Worm (Caenorhabditis elegans) whole organism, L3 larva: ENCODE data around the gene gphr-1.

Experiments used
- R02D3.7 ChIP-seq: fragments of 150-350 bp; optimal IDR thresholded peaks from 2 replicates; lab custom pipeline; 2014; ENCODE audit warnings: missing biosample characterization, missing genetic modification characterization
- aly-2 ChIP-seq: fragments of 150-350 bp; optimal IDR thresholded peaks from 2 replicates; lab custom pipeline; 2014; ENCODE audit warnings: missing biosample characterization, missing genetic modification characterization
- ama-1 ChIP-seq: fragments of 150-350 bp; optimal IDR thresholded peaks from 2 replicates; lab custom pipeline; 2018
- ceh-16 ChIP-seq: sonication (generic microtip); optimal IDR thresholded peaks from 2 replicates; lab custom pipeline; 2017; ENCODE audit warnings: missing biosample characterization, missing genetic modification characterization
- ceh-9 ChIP-seq: sonication (generic microtip); optimal IDR thresholded peaks from 2 replicates; lab custom pipeline; 2018; ENCODE audit warnings: missing biosample characterization, missing genetic modification characterization
- elt-1 ChIP-seq: fragments of 150-350 bp; optimal IDR thresholded peaks from 2 replicates; lab custom pipeline; 2014; ENCODE audit warnings: missing biosample characterization, missing genetic modification characterization
- elt-3 ChIP-seq, 3 experiments: fragments of 150-350 bp in 1 of 3; sonication (generic microtip) in 2 of 3; optimal IDR thresholded peaks; 2 replicates in 2 of 3; 4 replicates in 1 of 3; lab custom pipeline; 2014 to 2017; ENCODE audit warnings: missing biosample characterization in 3 of 3, missing genetic modification characterization in 3 of 3
- fkh-10 ChIP-seq: sonication (generic microtip); optimal IDR thresholded peaks from 2 replicates; lab custom pipeline; 2017; ENCODE audit warnings: missing biosample characterization, missing genetic modification reagents, missing genetic modification characterization
- fos-1 ChIP-seq: fragments of 150-350 bp; optimal IDR thresholded peaks from 2 replicates; lab custom pipeline; 2014; ENCODE audit warnings: missing biosample characterization, missing genetic modification characterization
- nhr-67 ChIP-seq: fragments of 150-350 bp; optimal IDR thresholded peaks from 2 replicates; lab custom pipeline; 2014; ENCODE audit warnings: missing biosample characterization, missing genetic modification characterization
- tbx-2 ChIP-seq: sonication (generic microtip); optimal IDR thresholded peaks from 2 replicates; lab custom pipeline; 2016; ENCODE audit warnings: mild to moderate bottlenecking, missing genetic modification characterization, missing compliant biosample characterization
- ztf-4 ChIP-seq: fragments of 150-350 bp; optimal IDR thresholded peaks from 2 replicates; lab custom pipeline; 2014; ENCODE audit warnings: missing biosample characterization, missing genetic modification characterization

ce11 chrIII:12182919-12183318 lies 35.9 kb upstream of the gphr-1 start, which contains the start of gene Y75B8A.10:
- TF ChIP-seq elt-3 (tag; optimal IDR thresholded peaks at IDR 0.05; lab: Kevin White, UChicago) (no peak), ceh-16 (tag; lab: Kevin White, UChicago) (no peak), ceh-9 (tag; lab: Kevin White, UChicago) (no peak), elt-1 (tag; lab: Kevin White, UChicago) (no peak), fkh-10 (no peak), nhr-67 (no peak), ama-1 (lab: Kevin White, UChicago) (no peak), fos-1 (tag; lab: Kevin White, UChicago) (no peak), ztf-4 (tag; lab: Kevin White, UChicago) (no peak), R02D3.7 (tag; lab: Kevin White, UChicago) (no peak), tbx-2 (tag; lab: Kevin White, UChicago) (no peak), aly-2 (tag; lab: Kevin White, UChicago) (no peak)
